Worm (Caenorhabditis elegans) whole organism, L3 larva: ENCODE results near the gene pes-4.

ENCODE experiments used
- ceh-82 ChIP-seq: fragments of 150-350 bp; optimal IDR thresholded peaks from 2 replicates; lab custom pipeline; 2014; ENCODE audit warnings: missing biosample characterization, missing genetic modification characterization
- nhr-11 ChIP-seq: fragments of 150-350 bp; optimal IDR thresholded peaks from 2 replicates; lab custom pipeline; 2014; ENCODE audit warnings: missing biosample characterization, missing genetic modification characterization
- sea-2 ChIP-seq: fragments of 150-350 bp; sonication (generic microtip); optimal IDR thresholded peaks from 4 replicates; lab custom pipeline; 2014; ENCODE audit warnings: missing biosample characterization, missing genetic modification reagents, missing genetic modification characterization

DNA sequence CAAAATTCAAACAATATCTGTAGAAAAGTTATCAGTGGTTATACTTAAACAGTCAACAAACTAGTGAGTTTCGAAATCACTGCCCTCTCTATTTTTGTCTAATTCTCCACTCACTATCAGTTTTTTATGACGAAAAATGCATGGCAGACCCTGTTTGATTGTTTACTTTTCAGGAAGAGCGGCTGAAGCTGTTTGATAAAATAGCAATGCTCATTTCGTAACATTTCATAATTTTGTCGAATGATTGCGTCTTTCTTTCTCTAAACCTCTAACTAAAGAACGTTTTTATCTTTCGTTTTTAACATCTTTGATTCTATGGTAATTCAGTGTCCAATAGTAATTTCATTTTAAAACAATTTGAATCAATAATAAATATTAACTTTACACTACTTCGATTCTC lies 49.1 kb upstream of the pes-4 start:
- TF ChIP-seq sea-2 (GFP tag; lab: Kevin White, UChicago) (no peak), nhr-11 (tag; lab: Kevin White, UChicago) (no peak), ceh-82 (tag; lab: Kevin White, UChicago) (no peak)
